Fruit fly (Drosophila melanogaster): ENCODE results near the gene LysS.

DNA sequence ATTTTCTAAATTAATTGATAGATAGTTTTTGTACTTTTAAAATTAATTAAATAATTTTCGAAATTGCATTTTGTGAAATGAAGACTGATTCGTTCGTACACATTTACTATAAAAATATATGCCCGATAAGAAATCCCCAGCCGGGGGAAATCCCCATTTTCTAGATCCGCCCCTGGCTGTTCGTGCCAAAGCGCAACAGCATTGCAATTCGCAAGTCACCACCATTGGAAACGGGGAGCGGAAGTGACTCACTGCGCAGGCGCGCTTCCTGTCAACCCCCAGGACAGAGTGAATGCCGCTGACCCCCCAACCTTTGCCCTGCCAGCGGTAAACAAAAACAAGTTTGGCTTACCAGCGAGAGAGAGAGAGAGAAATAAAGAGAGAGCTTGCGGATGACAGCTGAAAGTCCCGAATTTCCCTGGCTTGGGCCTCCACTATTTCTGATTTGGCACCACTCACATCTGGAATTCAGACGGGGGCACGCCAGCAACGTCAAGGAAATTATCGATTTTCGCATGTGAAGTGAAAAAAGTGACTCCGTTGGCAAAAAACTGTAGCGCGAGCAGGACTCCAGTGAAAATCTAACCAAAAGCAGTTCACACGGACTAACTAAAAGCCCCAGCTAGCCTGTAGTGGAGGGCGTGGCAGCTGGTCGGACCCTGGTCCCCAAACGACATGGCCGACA, 31.5 kb upstream of the LysS start, which contains the start of gene Aplip1:
- no peak for TF ChIP-seq woc (GFP tag; optimal IDR thresholded peaks at IDR 0.05)
- no peak for TF ChIP-seq Hr83 (GFP tag; optimal IDR thresholded peaks at IDR 0.05; ENCODE audit: poor library complexity, severe bottlenecking)

Data from whole organism, wandering third instar larva.